Fruit fly (Drosophila melanogaster) whole organism, embryonic: ENCODE measurements around the gene Sik2.
A peak's percentile ranks its signal among the peaks of the same experiment; 100 is the strongest.

ENCODE experiments used
- Asciz ChIP-seq: fragments of 200-800 bp; sonication (Bioruptor generic); optimal IDR thresholded peaks from 2 replicates; lab custom pipeline; 2017; ENCODE audit warnings: missing biosample characterization, mild to moderate bottlenecking, missing genetic modification characterization, missing genetic modification reagents
- C15 ChIP-seq: fragments of 200-800 bp; sonication (Bioruptor generic); IDR thresholded peaks from 3 replicates; pipeline ENCODE4 v1.3.6; 2022; ENCODE audit warnings: missing biosample characterization, missing genetic modification characterization
- CG11723 ChIP-seq: fragments of 200-800 bp; sonication (Bioruptor generic); optimal IDR thresholded peaks from 2 replicates; lab custom pipeline; 2017; ENCODE audit warnings: missing biosample characterization, mild to moderate bottlenecking, missing genetic modification characterization
- CG13894 ChIP-seq: fragments of 200-800 bp; sonication (Bioruptor generic); optimal IDR thresholded peaks from 3 replicates; lab custom pipeline; 2018; ENCODE audit warnings: missing biosample characterization, mild to moderate bottlenecking, missing genetic modification characterization, moderate library complexity
- CG15479 ChIP-seq: fragments of 200-800 bp; sonication (Bioruptor generic); optimal IDR thresholded peaks from 3 replicates; lab custom pipeline; 2019; ENCODE audit warnings: missing biosample characterization, mild to moderate bottlenecking, missing genetic modification characterization, moderate library complexity
- CG17568 ChIP-seq: fragments of 200-800 bp; sonication (Bioruptor generic); optimal IDR thresholded peaks from 2 replicates; lab custom pipeline; 2018; ENCODE audit warnings: missing biosample characterization, mild to moderate bottlenecking, missing genetic modification characterization, moderate library complexity
- CG18011 ChIP-seq: fragments of 200-800 bp; sonication (Bioruptor generic); optimal IDR thresholded peaks from 2 replicates; lab custom pipeline; 2017; ENCODE audit warnings: missing biosample characterization, missing genetic modification characterization, mild to moderate bottlenecking, moderate library complexity, missing genotype
- CG31365 ChIP-seq: fragments of 200-800 bp; sonication (Bioruptor generic); optimal IDR thresholded peaks from 2 replicates; lab custom pipeline; 2018; ENCODE audit warnings: missing biosample characterization, mild to moderate bottlenecking, missing genetic modification characterization
- CG3163 ChIP-seq: fragments of 200-800 bp; sonication (Bioruptor generic); optimal IDR thresholded peaks from 3 replicates; lab custom pipeline; 2016; ENCODE audit warnings: missing biosample characterization, missing genetic modification characterization
- CG32772 ChIP-seq: fragments of 200-800 bp; sonication (Bioruptor generic); IDR thresholded peaks from 2 replicates; pipeline ENCODE4 v1.3.6; 2022; ENCODE audit warnings: missing biosample characterization, missing genetic modification characterization
- CG34376 ChIP-seq: fragments of 200-800 bp; sonication (Bioruptor generic); optimal IDR thresholded peaks from 2 replicates; lab custom pipeline; 2018; ENCODE audit warnings: missing biosample characterization, mild to moderate bottlenecking, missing genetic modification characterization
- CG3995 ChIP-seq: fragments of 200-800 bp; sonication (Bioruptor generic); optimal IDR thresholded peaks from 3 replicates; lab custom pipeline; 2016; ENCODE audit warnings: missing biosample characterization, missing genetic modification characterization
- CG4328 ChIP-seq: fragments of 200-800 bp; sonication (Bioruptor generic); optimal IDR thresholded peaks from 3 replicates; lab custom pipeline; 2017; ENCODE audit warnings: missing biosample characterization, missing genetic modification reagents, missing genetic modification characterization
- CG4730 ChIP-seq: fragments of 200-800 bp; sonication (Bioruptor generic); IDR thresholded peaks from 2 replicates; pipeline ENCODE4 v1.3.6; 2022; ENCODE audit warnings: missing biosample characterization, missing genetic modification characterization
- CG6272 ChIP-seq: fragments of 200-800 bp; sonication (Bioruptor generic); IDR thresholded peaks from 2 replicates; pipeline ENCODE4 v1.3.6; 2022; ENCODE audit warnings: missing biosample characterization, missing genetic modification characterization
- CG8089 ChIP-seq: fragments of 200-800 bp; sonication (Bioruptor generic); optimal IDR thresholded peaks from 3 replicates; lab custom pipeline; 2016; ENCODE audit warnings: missing biosample characterization, missing genetic modification characterization
- CG9797 ChIP-seq: fragments of 200-800 bp; sonication (Bioruptor generic); optimal IDR thresholded peaks from 3 replicates; lab custom pipeline; 2018; ENCODE audit warnings: missing biosample characterization, mild to moderate bottlenecking, missing genetic modification characterization
- CG9817 ChIP-seq: fragments of 200-800 bp; sonication (Bioruptor generic); optimal IDR thresholded peaks from 2 replicates; lab custom pipeline; 2018; ENCODE audit warnings: missing biosample characterization, mild to moderate bottlenecking, missing genetic modification characterization, moderate library complexity
- Camta ChIP-seq: fragments of 200-800 bp; sonication (Bioruptor generic); optimal IDR thresholded peaks from 2 replicates; lab custom pipeline; 2016; ENCODE audit warnings: missing biosample characterization, missing genetic modification characterization
- D ChIP-seq, 2 experiments: fragments of 200-800 bp in 1 of 2; fragments of >200 bp in 1 of 2; sonication (Bioruptor generic) in 1 of 2; optimal IDR thresholded peaks; 2 replicates in 1 of 2; 3 replicates in 1 of 2; lab custom pipeline; 2017; ENCODE audit warnings: mild to moderate bottlenecking in 1 of 2, missing biosample characterization in 1 of 2, missing genetic modification characterization in 1 of 2, missing genetic modification reagents in 1 of 2
- Hey ChIP-seq: fragments of 200-800 bp; sonication (Bioruptor generic); optimal IDR thresholded peaks from 3 replicates; lab custom pipeline; 2018; ENCODE audit warnings: missing biosample characterization, mild to moderate bottlenecking, missing genetic modification characterization
- Hmx ChIP-seq: fragments of 200-800 bp; sonication (Bioruptor generic); optimal IDR thresholded peaks from 2 replicates; lab custom pipeline; 2016; ENCODE audit warnings: missing biosample characterization, missing genetic modification characterization
- Hr39 ChIP-seq: fragments of >200 bp; optimal IDR thresholded peaks from 2 replicates; lab custom pipeline; 2017
- Hr51 ChIP-seq, 2 experiments: fragments of 200-800 bp; sonication (Bioruptor generic); optimal IDR thresholded peaks; 2 replicates in 1 of 2; 3 replicates in 1 of 2; lab custom pipeline; 2016 to 2018; ENCODE audit warnings: missing biosample characterization in 2 of 2, missing genetic modification characterization in 2 of 2, mild to moderate bottlenecking in 1 of 2, moderate library complexity in 1 of 2
- Lim3 ChIP-seq: fragments of 200-800 bp; sonication (Bioruptor generic); IDR thresholded peaks from 2 replicates; pipeline ENCODE4 v1.3.6; 2022; ENCODE audit warnings: missing biosample characterization, missing genetic modification characterization
- Med ChIP-seq: fragments of 200-800 bp; sonication (Bioruptor generic); peaks from one replicate; lab custom pipeline; 2016; ENCODE audit warnings: missing biosample characterization, missing genetic modification characterization, mild to moderate bottlenecking, inconsistent platforms, moderate library complexity
- Ravus ChIP-seq: fragments of 200-800 bp; sonication (Bioruptor generic); IDR thresholded peaks from 2 replicates; pipeline ENCODE4 v1.3.6; 2022; ENCODE audit warnings: missing biosample characterization, missing genetic modification characterization
- Taf1 ChIP-seq: fragments of 200-800 bp; sonication (Bioruptor generic); IDR thresholded peaks from 2 replicates; pipeline ENCODE4 v1.3.6; 2022; ENCODE audit warnings: missing biosample characterization, missing genetic modification characterization
- Trl ChIP-seq, 3 experiments: fragments of >200 bp in 2 of 3; fragments of 200-800 bp in 1 of 3; sonication (Bioruptor generic) in 1 of 3; optimal IDR thresholded peaks; 2 replicates in 1 of 3; 3 replicates in 2 of 3; lab custom pipeline; 2016 to 2017; ENCODE audit warnings: missing biosample characterization in 1 of 3, missing genetic modification characterization in 1 of 3
- amos ChIP-seq: fragments of 200-800 bp; sonication (Bioruptor generic); IDR thresholded peaks from 2 replicates; pipeline ENCODE4 v1.3.6; 2022; ENCODE audit warnings: missing biosample characterization, missing genetic modification characterization; ENCODE audit not compliant: partially characterized antibody
- ara ChIP-seq: fragments of 200-800 bp; sonication (Bioruptor generic); IDR thresholded peaks from 2 replicates; pipeline ENCODE4 v1.3.6; 2022; ENCODE audit warnings: missing biosample characterization, missing genetic modification characterization
- ash1 ChIP-seq: fragments of 200-800 bp; sonication (Bioruptor generic); optimal IDR thresholded peaks from 2 replicates; lab custom pipeline; 2018; ENCODE audit warnings: missing biosample characterization, mild to moderate bottlenecking, missing genetic modification characterization
- cg ChIP-seq: fragments of 200-800 bp; sonication (Bioruptor generic); optimal IDR thresholded peaks from 3 replicates; lab custom pipeline; 2019; ENCODE audit warnings: missing biosample characterization, mild to moderate bottlenecking, missing genetic modification characterization, moderate library complexity
- cwo ChIP-seq: fragments of 200-800 bp; sonication (Bioruptor generic); optimal IDR thresholded peaks from 3 replicates; lab custom pipeline; 2017; ENCODE audit warnings: missing biosample characterization, missing genetic modification characterization, mild to moderate bottlenecking, moderate library complexity, missing genetic modification reagents
- en ChIP-seq: fragments of 200-800 bp; sonication (Bioruptor generic); optimal IDR thresholded peaks from 2 replicates; lab custom pipeline; 2016; ENCODE audit warnings: missing biosample characterization, missing genetic modification characterization
- exex ChIP-seq: fragments of 200-800 bp; sonication (Bioruptor generic); optimal IDR thresholded peaks from 4 replicates; lab custom pipeline; 2018; ENCODE audit warnings: missing biosample characterization, mild to moderate bottlenecking, missing genetic modification characterization, moderate library complexity
- gcm ChIP-seq: fragments of 200-800 bp; sonication (Bioruptor generic); optimal IDR thresholded peaks from 2 replicates; lab custom pipeline; 2019; ENCODE audit warnings: missing biosample characterization, mild to moderate bottlenecking, missing genetic modification characterization, moderate library complexity
- grn ChIP-seq: fragments of 200-800 bp; sonication (Bioruptor generic); optimal IDR thresholded peaks from 3 replicates; lab custom pipeline; 2017; ENCODE audit warnings: missing biosample characterization, missing genetic modification characterization
- h ChIP-seq: fragments of >200 bp; optimal IDR thresholded peaks from 2 replicates; lab custom pipeline; 2017
- kni ChIP-seq: fragments of 200-800 bp; sonication (Bioruptor generic); optimal IDR thresholded peaks from 3 replicates; lab custom pipeline; 2017; ENCODE audit warnings: mild to moderate bottlenecking, missing biosample characterization, missing genetic modification reagents, missing genetic modification characterization
- lab ChIP-seq: fragments of 200-800 bp; sonication (Bioruptor generic); optimal IDR thresholded peaks from 3 replicates; lab custom pipeline; 2017; ENCODE audit warnings: missing biosample characterization, missing genetic modification characterization, mild to moderate bottlenecking, moderate library complexity, missing genetic modification reagents
- mirr ChIP-seq: fragments of 200-800 bp; sonication (Bioruptor generic); optimal IDR thresholded peaks from 3 replicates; lab custom pipeline; 2018; ENCODE audit warnings: missing biosample characterization, mild to moderate bottlenecking, missing genetic modification characterization
- odd ChIP-seq: fragments of 200-800 bp; sonication (Bioruptor generic); optimal IDR thresholded peaks from 2 replicates; lab custom pipeline; 2017; ENCODE audit warnings: missing biosample characterization, mild to moderate bottlenecking, missing genetic modification characterization
- repo ChIP-seq: fragments of 200-800 bp; sonication (Bioruptor generic); optimal IDR thresholded peaks from 2 replicates; lab custom pipeline; 2016; ENCODE audit warnings: missing biosample characterization, missing genetic modification characterization
- wek ChIP-seq: fragments of 200-800 bp; sonication (Bioruptor generic); optimal IDR thresholded peaks from 3 replicates; lab custom pipeline; 2018; ENCODE audit warnings: missing biosample characterization, mild to moderate bottlenecking, missing genetic modification characterization, moderate library complexity
- zf30C ChIP-seq: fragments of 200-800 bp; sonication (Bioruptor generic); optimal IDR thresholded peaks from 3 replicates; lab custom pipeline; 2018; ENCODE audit warnings: missing biosample characterization, mild to moderate bottlenecking, missing genetic modification characterization

Sik2 gene

DNA sequence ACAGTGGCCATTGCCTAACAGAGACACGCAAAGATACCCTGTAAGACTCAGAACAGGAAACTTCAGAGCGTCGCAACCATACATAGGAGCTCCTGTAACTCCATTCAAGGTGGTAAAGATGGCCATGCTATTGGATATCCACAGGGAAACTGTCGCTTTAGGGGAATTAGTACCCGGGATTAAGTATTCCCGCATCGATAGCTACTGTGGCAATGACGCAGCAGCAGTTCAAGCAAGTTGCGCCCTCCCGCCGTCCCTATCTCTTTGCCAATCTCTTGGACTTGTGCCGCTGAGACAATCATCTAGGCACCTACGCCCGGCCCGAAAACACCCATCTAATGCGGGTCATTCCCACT, 9.0 kb upstream of the Sik2 start (continued):
- TF ChIP-seq ash1 (GFP tag; lab: Kevin White, UChicago): no peak
- no peak for TF ChIP-seq Hmx (GFP tag; lab: Kevin White, UChicago)
- no peak for TF ChIP-seq Trl (optimal IDR thresholded peaks at IDR 0.05; lab: Kevin White, UChicago)
- TF ChIP-seq Trl (GFP tag; optimal IDR thresholded peaks at IDR 0.05; lab: Kevin White, UChicago): peak; percentile 36
- peak; percentile 66 for TF ChIP-seq Taf1 (GFP tag; lab: Robert Waterston, UW)

DNA sequence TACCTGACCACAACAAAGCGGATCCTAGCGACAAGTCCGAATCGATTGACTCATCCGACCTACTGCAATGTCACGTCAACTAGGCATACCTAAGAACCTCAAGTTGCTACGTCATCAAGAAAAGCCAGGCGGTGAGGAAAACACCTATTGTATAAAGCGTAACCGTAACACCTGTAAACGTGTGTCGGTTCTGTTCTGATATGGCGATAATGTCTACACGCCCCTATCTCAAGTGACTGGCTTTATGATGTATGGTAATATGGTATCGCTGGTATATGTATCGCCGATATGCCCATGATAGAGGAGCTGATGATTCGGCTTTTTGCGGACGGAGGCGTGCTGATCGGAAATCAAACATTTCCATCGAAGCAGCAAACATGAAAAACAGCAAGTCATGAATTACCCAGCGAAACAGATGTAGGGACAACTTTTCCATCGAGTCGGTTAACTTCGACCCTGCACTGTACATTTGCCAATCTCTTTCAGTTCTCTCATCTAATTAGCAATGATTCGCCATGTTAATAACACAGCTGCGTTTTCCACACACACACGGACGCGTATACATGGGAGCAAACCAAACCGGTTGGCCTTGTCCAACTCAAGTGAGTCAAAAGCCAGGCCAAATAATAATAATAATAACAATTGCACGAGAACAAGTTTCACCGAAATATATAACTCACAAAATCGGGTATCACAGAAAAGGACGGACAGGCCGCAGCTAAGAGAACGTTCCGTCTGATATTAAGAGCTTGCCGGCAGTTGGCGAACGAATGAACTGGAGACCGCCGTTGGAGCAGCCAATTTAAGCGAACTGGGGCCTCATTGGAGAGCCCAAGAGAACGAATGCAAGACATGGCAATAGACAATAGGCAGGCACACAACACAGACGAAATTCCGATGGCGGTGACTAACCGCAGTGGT, 8.3 kb upstream of the Sik2 start:
- TF ChIP-seq grn (GFP tag; lab: Kevin White, UChicago) (peak; percentile 63), cwo (GFP tag; lab: Kevin White, UChicago) (peak; percentile 34), ara (GFP tag; lab: Robert Waterston, UW) (no peak), gcm (GFP tag; lab: Kevin White, UChicago) (no peak), wek (GFP tag; lab: Kevin White, UChicago) (no peak), CG3995 (GFP tag; lab: Kevin White, UChicago) (no peak), CG9797 (GFP tag; lab: Kevin White, UChicago) (no peak), CG3163 (GFP tag; lab: Kevin White, UChicago) (peak; percentile 78), h (lab: Kevin White, UChicago) (no peak), CG32772 (GFP tag; lab: Robert Waterston, UW) (no peak), repo (GFP tag; lab: Kevin White, UChicago) (no peak), Trl (optimal IDR thresholded peaks at IDR 0.05; lab: Kevin White, UChicago) (peak; percentile 12 to 54), Trl (GFP tag; optimal IDR thresholded peaks at IDR 0.05; lab: Kevin White, UChicago) (no peak), exex (tag; lab: Kevin White, UChicago) (peak; percentile 28), Hr39 (lab: Kevin White, UChicago) (no peak), amos (GFP tag; lab: Robert Waterston, UW) (0 out of 2 replicates have a peak, but pooled peaks have one; percentile 6), Asciz (GFP tag; lab: Kevin White, UChicago) (no peak), D (optimal IDR thresholded peaks at IDR 0.05; lab: Kevin White, UChicago) (no peak), D (GFP tag; optimal IDR thresholded peaks at IDR 0.05; lab: Kevin White, UChicago) (no peak), CG13894 (tag; lab: Kevin White, UChicago) (peak; percentile 42), cg (GFP tag; lab: Kevin White, UChicago) (peak; percentile 11), mirr (peak; percentile 43), Camta (GFP tag; lab: Kevin White, UChicago) (no peak), CG34376 (GFP tag; lab: Kevin White, UChicago) (peak; percentile 37), CG4328 (GFP tag; lab: Kevin White, UChicago) (no peak), CG15479 (GFP tag; lab: Kevin White, UChicago) (no peak), C15 (GFP tag; lab: Robert Waterston, UW) (no peak), CG11723 (GFP tag; lab: Kevin White, UChicago) (no peak), CG8089 (GFP tag; lab: Kevin White, UChicago) (no peak), CG6272 (GFP tag; lab: Robert Waterston, UW) (no peak), Hey (tag; lab: Kevin White, UChicago) (peak; percentile 6), CG17568 (GFP tag; lab: Kevin White, UChicago) (no peak), Lim3 (no peak), CG18011 (GFP tag; lab: Kevin White, UChicago) (no peak), lab (peak; percentile 40), kni (GFP tag; lab: Kevin White, UChicago) (peak; percentile 53), en (GFP tag; lab: Kevin White, UChicago) (no peak), Ravus (GFP tag; lab: Robert Waterston, UW) (no peak), CG4730 (GFP tag; lab: Robert Waterston, UW) (no peak), Med (peak; percentile 9), odd (GFP tag; lab: Kevin White, UChicago) (no peak), zf30C (no peak), Hr51 (GFP tag; optimal IDR thresholded peaks at IDR 0.05; lab: Kevin White, UChicago) (no peak), CG31365 (tag; lab: Kevin White, UChicago) (no peak), CG9817 (no peak)
